Worm (Caenorhabditis elegans): ENCODE data around the gene math-41.
"Not testable (repeated sequence)": the region's sequence is repeated elsewhere in the genome, so short reads cannot be mapped to it uniquely, and the experiment has no call there.

math-41 gene

DNA sequence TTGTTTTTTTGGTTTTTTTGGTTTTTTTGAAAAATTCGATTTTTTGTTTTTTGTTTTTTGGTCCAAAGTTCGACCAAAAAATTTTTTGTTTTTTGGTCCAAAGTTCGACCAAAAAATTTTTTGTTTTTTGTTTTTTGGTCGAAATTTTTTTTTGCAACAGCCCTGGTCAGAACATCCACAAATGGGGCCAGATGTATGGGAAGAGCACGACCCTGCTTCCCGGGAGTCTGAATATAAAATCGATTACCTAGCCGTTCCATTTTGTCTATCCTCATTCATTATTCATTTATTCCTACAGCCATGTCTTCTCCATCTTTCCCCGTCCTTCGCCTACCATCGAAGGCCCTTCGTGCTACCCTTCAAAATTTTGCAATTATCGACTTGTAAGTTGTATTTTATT lies 29.7 kb downstream of the math-41 start, which contains the start of gene fbxb-95:
Gene fbxb-95 (plus strand): TSS at position 301 of the 400 bp plus-strand sequence.
- not testable (repeated sequence) for TF ChIP-seq nhr-237, snpc-4, tbx-2 (tag; optimal IDR thresholded peaks at IDR 0.05)

DNA sequence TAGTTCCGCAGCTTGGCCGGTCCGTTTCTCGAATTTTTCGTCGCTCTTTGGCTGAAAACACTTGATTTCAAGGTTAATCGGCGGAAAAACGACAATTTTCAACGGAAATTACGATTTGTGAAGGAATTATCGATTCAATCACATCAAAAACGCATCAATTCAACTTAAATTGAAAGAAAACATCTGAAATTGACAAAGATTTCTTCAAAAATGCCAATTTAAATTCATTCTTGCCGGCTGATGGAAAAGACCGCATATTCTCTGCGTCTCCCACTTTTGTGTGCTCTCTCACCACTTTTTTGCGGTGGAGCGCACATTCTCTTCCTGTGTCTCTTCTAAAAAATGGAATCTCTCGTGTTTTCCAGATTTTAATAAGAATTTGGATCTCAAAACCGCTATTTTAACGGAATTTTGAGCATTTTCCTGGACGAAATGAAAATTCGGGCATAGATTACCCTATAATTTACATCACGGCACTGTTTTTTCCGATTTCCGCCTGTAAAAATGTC lies 36.9 kb downstream of the math-41 start, which contains the start of gene C16C4.18:
Gene C16C4.18 (minus strand): TSS at position 51 of the 509 bp plus-strand sequence.
- TF ChIP-seq dpl-1 (GFP tag; optimal IDR thresholded peaks at IDR 0.05) (peak in 1 of 3 experiments; percentile 20), efl-1 (optimal IDR thresholded peaks at IDR 0.05) (peak; percentile 34 to 64), efl-1 (GFP tag; optimal IDR thresholded peaks at IDR 0.05 in 1 of 2) (peak; percentile 38 to 91)

DNA sequence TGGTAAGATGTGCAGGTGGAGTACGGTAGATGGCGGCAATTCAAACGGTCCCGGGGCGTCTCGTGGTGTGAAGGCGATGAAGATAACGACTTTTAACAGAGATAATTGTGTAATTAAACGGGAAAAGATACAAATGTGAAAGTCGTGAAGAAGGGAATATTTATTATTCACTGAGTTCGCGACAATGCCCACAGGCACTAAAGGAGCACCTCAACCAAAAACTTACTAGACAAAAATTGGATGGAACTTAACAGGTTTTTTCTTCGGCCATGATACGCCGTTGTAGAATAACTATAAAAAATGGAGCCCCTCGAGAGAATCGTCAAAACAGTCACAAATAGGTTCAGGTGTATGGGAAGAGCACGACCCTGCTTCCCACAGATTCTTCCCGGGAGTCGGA lies 37.9 kb downstream of the math-41 start, which contains the start of gene fbxb-98:
Gene fbxb-98 (plus strand): TSS at position 301 of the 400 bp plus-strand sequence.
- TF ChIP-seq blmp-1, dsc-1, rnt-1 (tag; optimal IDR thresholded peaks at IDR 0.05): not testable (repeated sequence)

DNA sequence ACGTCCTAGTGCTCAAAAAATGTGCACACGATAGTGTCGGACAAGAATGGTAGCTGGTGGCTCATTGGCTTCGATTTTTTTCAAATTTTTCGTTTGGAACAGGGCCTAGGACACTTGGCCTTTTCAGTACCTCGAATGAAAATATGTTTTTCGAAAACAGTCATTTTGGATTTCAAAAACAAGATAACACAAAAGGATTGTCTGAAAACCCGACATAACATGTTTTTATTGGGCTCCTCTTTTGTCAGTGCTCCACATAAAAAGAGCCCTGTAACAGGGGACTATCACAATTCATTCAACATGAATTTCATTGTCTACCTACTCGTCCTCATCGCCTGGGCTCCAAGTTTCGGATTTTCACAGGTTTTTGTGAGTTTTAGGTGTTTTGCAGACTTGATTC lies 39.8 kb downstream of the math-41 start, which contains the start of gene C16C4.17:
Gene C16C4.17 (plus strand): TSS at position 301 of the 400 bp plus-strand sequence.
- no peak for TF ChIP-seq C34B4.2 (tag; optimal IDR thresholded peaks at IDR 0.05)
- TF ChIP-seq lsy-2 (tag; optimal IDR thresholded peaks at IDR 0.05) = no peak
- no peak for TF ChIP-seq fkh-8 (tag; optimal IDR thresholded peaks at IDR 0.05)
- TF ChIP-seq nhr-85 (tag) = no peak
- no peak for TF ChIP-seq efl-1 (optimal IDR thresholded peaks at IDR 0.05)
- peak in 1 of 2 experiments; percentile 32 for TF ChIP-seq efl-1 (GFP tag; optimal IDR thresholded peaks at IDR 0.05 in 1 of 2)

DNA sequence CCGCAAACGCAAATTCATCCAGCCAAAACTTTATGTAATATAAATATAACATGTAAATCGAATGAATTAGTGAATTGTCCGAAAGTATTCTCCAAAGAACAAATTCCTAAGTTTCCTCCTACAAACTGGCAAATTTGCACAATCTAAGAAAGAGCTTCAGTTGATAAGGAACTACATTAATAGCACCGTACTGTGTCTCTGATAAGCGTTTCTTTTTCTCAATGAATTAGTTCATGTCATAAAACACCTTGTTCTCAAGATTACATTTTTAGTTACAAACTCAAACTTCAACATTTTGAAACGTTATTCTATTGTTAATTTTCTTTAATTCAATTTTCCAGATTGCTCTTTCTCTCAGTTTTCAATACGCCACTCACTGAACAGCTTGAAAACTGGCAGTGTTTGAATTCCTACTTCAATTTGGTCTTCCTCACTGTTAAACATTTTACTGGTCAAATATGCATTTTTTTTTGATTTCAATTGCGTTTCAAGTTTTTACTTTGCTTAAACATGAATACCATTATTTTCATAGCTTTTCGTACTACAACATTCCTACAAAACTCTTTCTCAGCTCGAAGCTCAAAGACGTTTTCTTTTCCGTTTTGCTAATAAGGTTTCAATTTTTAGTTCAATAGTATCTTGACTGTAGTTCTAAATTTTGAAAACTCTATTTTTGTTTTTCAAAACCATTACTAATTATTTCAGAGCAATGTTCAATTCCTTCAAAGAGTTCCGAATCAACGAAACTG lies 41.4 kb downstream of the math-41 start, which contains the start of gene math-15:
Gene math-15 (plus strand): TSS at position 699 of the 749 bp plus-strand sequence.
- TF ChIP-seq ceh-8 (GFP tag; optimal IDR thresholded peaks at IDR 0.05) (no peak), mdl-1 (tag; optimal IDR thresholded peaks at IDR 0.05) (no peak), zag-1 (tag; optimal IDR thresholded peaks at IDR 0.05) (no peak), tbx-2 (tag; optimal IDR thresholded peaks at IDR 0.05) (no peak), blmp-1 (tag; optimal IDR thresholded peaks at IDR 0.05) (no peak), ztf-4 (tag; optimal IDR thresholded peaks at IDR 0.05) (no peak), efl-1 (optimal IDR thresholded peaks at IDR 0.05) (no peak), efl-1 (GFP tag; optimal IDR thresholded peaks at IDR 0.05 in 1 of 2) (peak in 1 of 2 experiments; percentile 79), unc-62 (GFP tag; optimal IDR thresholded peaks at IDR 0.05) (no peak), elt-3 (tag; optimal IDR thresholded peaks at IDR 0.05) (no peak), egl-27 (tag; optimal IDR thresholded peaks at IDR 0.05) (no peak), dsc-1 (tag; optimal IDR thresholded peaks at IDR 0.05) (no peak), egl-13 (tag; optimal IDR thresholded peaks at IDR 0.05) (no peak), swsn-7 (tag; optimal IDR thresholded peaks at IDR 0.05) (no peak), lin-15B (tag; optimal IDR thresholded peaks at IDR 0.05) (no peak), snu-23 (GFP tag; optimal IDR thresholded peaks at IDR 0.05) (no peak), hlh-4 (tag; optimal IDR thresholded peaks at IDR 0.05) (no peak), elt-2 (tag; optimal IDR thresholded peaks at IDR 0.05) (peak; percentile 59), pqm-1 (tag; optimal IDR thresholded peaks at IDR 0.05) (no peak)

DNA sequence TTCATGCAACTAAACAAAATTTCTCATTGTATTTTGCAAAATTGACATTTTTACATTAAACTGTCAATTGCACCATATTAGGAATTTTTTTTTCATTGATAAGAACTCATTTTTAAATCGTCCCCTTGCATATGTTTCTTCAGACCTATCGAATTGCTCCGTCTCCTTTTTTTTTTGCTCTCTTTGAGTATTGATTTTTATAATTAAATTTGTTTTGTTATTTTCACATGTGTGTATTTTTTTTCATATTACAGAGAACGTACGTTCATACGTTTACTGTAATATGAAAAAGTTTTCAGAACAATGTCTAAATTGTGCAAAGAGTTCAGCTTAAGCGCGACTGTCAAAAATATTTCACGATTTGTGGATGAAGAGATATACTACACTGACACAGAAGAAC lies 44.7 kb downstream of the math-41 start, which contains the start of gene math-14:
Gene math-14 (plus strand): TSS at position 301 of the 400 bp plus-strand sequence.
- TF ChIP-seq fkh-10 (GFP tag; optimal IDR thresholded peaks at IDR 0.05) (no peak), fos-1 (tag; optimal IDR thresholded peaks at IDR 0.05) (no peak), xbp-1 (tag; optimal IDR thresholded peaks at IDR 0.05) (no peak), nhr-84 (tag; optimal IDR thresholded peaks at IDR 0.05) (no peak), swsn-7 (tag; optimal IDR thresholded peaks at IDR 0.05) (no peak), nhr-47 (tag; optimal IDR thresholded peaks at IDR 0.05) (no peak), nhr-85 (tag) (no peak), ztf-4 (tag; optimal IDR thresholded peaks at IDR 0.05) (no peak), grh-1 (GFP tag; IDR thresholded peaks at IDR 0.05) (no peak), C16A3.4 (tag; optimal IDR thresholded peaks at IDR 0.05) (no peak), tlp-1 (tag; optimal IDR thresholded peaks at IDR 0.05) (no peak), fkh-4 (tag; optimal IDR thresholded peaks at IDR 0.05; ENCODE audit: borderline replicate concordance) (no peak)
